Worm (Caenorhabditis elegans) whole organism, L3 larva: ENCODE data around the gene tin-9.1.

Source experiments
- R02D3.7 ChIP-seq: fragments of 150-350 bp; optimal IDR thresholded peaks from 2 replicates; lab custom pipeline; 2014; ENCODE audit warnings: missing biosample characterization, missing genetic modification characterization
- ZK546.5 ChIP-seq: sonication (generic microtip); optimal IDR thresholded peaks from 2 replicates; lab custom pipeline; 2017; ENCODE audit warnings: missing biosample characterization, missing genetic modification characterization
- aly-2 ChIP-seq: fragments of 150-350 bp; optimal IDR thresholded peaks from 2 replicates; lab custom pipeline; 2014; ENCODE audit warnings: missing biosample characterization, missing genetic modification characterization
- ama-1 ChIP-seq: fragments of 150-350 bp; optimal IDR thresholded peaks from 2 replicates; lab custom pipeline; 2018
- ceh-16 ChIP-seq: sonication (generic microtip); optimal IDR thresholded peaks from 2 replicates; lab custom pipeline; 2017; ENCODE audit warnings: missing biosample characterization, missing genetic modification characterization
- ceh-28 ChIP-seq: fragments of 150-350 bp; optimal IDR thresholded peaks from 2 replicates; lab custom pipeline; 2014; ENCODE audit warnings: missing biosample characterization, missing genetic modification reagents, missing genetic modification characterization
- ceh-82 ChIP-seq: fragments of 150-350 bp; optimal IDR thresholded peaks from 2 replicates; lab custom pipeline; 2014; ENCODE audit warnings: missing biosample characterization, missing genetic modification characterization
- ceh-9 ChIP-seq: sonication (generic microtip); optimal IDR thresholded peaks from 2 replicates; lab custom pipeline; 2018; ENCODE audit warnings: missing biosample characterization, missing genetic modification characterization
- egl-27 ChIP-seq: sonication (generic microtip); optimal IDR thresholded peaks from 4 replicates; lab custom pipeline; 2017; ENCODE audit warnings: missing biosample characterization, missing genetic modification reagents, missing genetic modification characterization
- egl-5 ChIP-seq: fragments of 150-350 bp; optimal IDR thresholded peaks from 2 replicates; lab custom pipeline; 2017; ENCODE audit warnings: missing biosample characterization, missing genetic modification reagents, missing genetic modification characterization, inconsistent platforms
- elt-1 ChIP-seq: fragments of 150-350 bp; optimal IDR thresholded peaks from 2 replicates; lab custom pipeline; 2014; ENCODE audit warnings: missing biosample characterization, missing genetic modification characterization
- elt-2 ChIP-seq: sonication (generic microtip); optimal IDR thresholded peaks from 2 replicates; lab custom pipeline; 2016; ENCODE audit warnings: missing genetic modification reagents, mild to moderate bottlenecking, missing genetic modification characterization, missing compliant biosample characterization
- elt-3 ChIP-seq, 3 experiments: fragments of 150-350 bp in 1 of 3; sonication (generic microtip) in 2 of 3; optimal IDR thresholded peaks; 2 replicates in 2 of 3; 4 replicates in 1 of 3; lab custom pipeline; 2014 to 2017; ENCODE audit warnings: missing biosample characterization in 3 of 3, missing genetic modification characterization in 3 of 3
- eor-1 ChIP-seq, 2 experiments: fragments of 150-350 bp; optimal IDR thresholded peaks; 2 replicates each; lab custom pipeline; 2014 to 2018; ENCODE audit warnings: missing biosample characterization in 2 of 2, missing genetic modification characterization in 2 of 2
- fkh-10 ChIP-seq: sonication (generic microtip); optimal IDR thresholded peaks from 2 replicates; lab custom pipeline; 2017; ENCODE audit warnings: missing biosample characterization, missing genetic modification reagents, missing genetic modification characterization
- fos-1 ChIP-seq: fragments of 150-350 bp; optimal IDR thresholded peaks from 2 replicates; lab custom pipeline; 2014; ENCODE audit warnings: missing biosample characterization, missing genetic modification characterization
- jun-1 ChIP-seq: fragments of 150-350 bp; optimal IDR thresholded peaks from 2 replicates; lab custom pipeline; 2014; ENCODE audit warnings: missing biosample characterization, missing genetic modification reagents, missing genetic modification characterization
- lin-15B ChIP-seq: fragments of 150-350 bp; optimal IDR thresholded peaks from 2 replicates; lab custom pipeline; 2014; ENCODE audit warnings: missing biosample characterization, missing genetic modification characterization
- lin-39 ChIP-seq: fragments of 150-350 bp; optimal IDR thresholded peaks from 2 replicates; lab custom pipeline; 2018; ENCODE audit warnings: missing biosample characterization, missing genetic modification reagents, missing genetic modification characterization
- lsy-12 ChIP-seq: sonication (generic microtip); optimal IDR thresholded peaks from 2 replicates; lab custom pipeline; 2016; ENCODE audit warnings: mild to moderate bottlenecking, missing genetic modification characterization, missing compliant biosample characterization
- mdl-1 ChIP-seq: fragments of 150-350 bp; optimal IDR thresholded peaks from 2 replicates; lab custom pipeline; 2014; ENCODE audit warnings: missing biosample characterization, missing genetic modification characterization
- mml-1 ChIP-seq: fragments of 150-350 bp; sonication (generic microtip); optimal IDR thresholded peaks from 3 replicates; lab custom pipeline; 2014; ENCODE audit warnings: missing biosample characterization, missing genetic modification characterization
- nfya-1 ChIP-seq: sonication (generic microtip); optimal IDR thresholded peaks from 2 replicates; lab custom pipeline; 2017; ENCODE audit warnings: missing genetic modification characterization, mild to moderate bottlenecking, missing compliant biosample characterization, antibody characterized with exemption, moderate library complexity; ENCODE audit not compliant: insufficient read depth
- nhr-11 ChIP-seq: fragments of 150-350 bp; optimal IDR thresholded peaks from 2 replicates; lab custom pipeline; 2014; ENCODE audit warnings: missing biosample characterization, missing genetic modification characterization
- nhr-12 ChIP-seq: fragments of 150-350 bp; optimal IDR thresholded peaks from 2 replicates; lab custom pipeline; 2014; ENCODE audit warnings: missing biosample characterization, missing genetic modification characterization
- nhr-23 ChIP-seq: fragments of 150-350 bp; optimal IDR thresholded peaks from 2 replicates; lab custom pipeline; 2014; ENCODE audit warnings: missing biosample characterization, missing genetic modification reagents, missing genetic modification characterization
- nhr-237 ChIP-seq: fragments of 150-350 bp; optimal IDR thresholded peaks from 2 replicates; lab custom pipeline; 2014; ENCODE audit warnings: missing biosample characterization, missing genetic modification characterization
- nhr-25 ChIP-seq: sonication (generic microtip); optimal IDR thresholded peaks from 2 replicates; lab custom pipeline; 2017; ENCODE audit warnings: missing biosample characterization, missing genetic modification characterization
- nhr-43 ChIP-seq: sonication (generic microtip); optimal IDR thresholded peaks from 2 replicates; lab custom pipeline; 2016; ENCODE audit warnings: mild to moderate bottlenecking, missing genetic modification characterization, missing compliant biosample characterization; ENCODE audit not compliant: poor library complexity, severe bottlenecking
- nhr-67 ChIP-seq: fragments of 150-350 bp; optimal IDR thresholded peaks from 2 replicates; lab custom pipeline; 2014; ENCODE audit warnings: missing biosample characterization, missing genetic modification characterization
- nhr-76 ChIP-seq: fragments of 150-350 bp; sonication (generic microtip); optimal IDR thresholded peaks from 5 replicates; lab custom pipeline; 2014; ENCODE audit warnings: missing biosample characterization, missing genetic modification characterization
- pha-4 ChIP-seq: fragments of 150-350 bp; optimal IDR thresholded peaks from 2 replicates; lab custom pipeline; 2014; ENCODE audit warnings: missing biosample characterization, missing genetic modification reagents, missing genetic modification characterization
- pqm-1 ChIP-seq: fragments of 150-350 bp; optimal IDR thresholded peaks from 2 replicates; lab custom pipeline; 2017; ENCODE audit warnings: missing biosample characterization, missing genetic modification characterization, inconsistent platforms
- sea-2 ChIP-seq: fragments of 150-350 bp; sonication (generic microtip); optimal IDR thresholded peaks from 4 replicates; lab custom pipeline; 2014; ENCODE audit warnings: missing biosample characterization, missing genetic modification reagents, missing genetic modification characterization
- skn-1 ChIP-seq: fragments of 150-350 bp; optimal IDR thresholded peaks from 2 replicates; lab custom pipeline; 2014; ENCODE audit warnings: missing biosample characterization, missing genetic modification characterization
- snpc-4 ChIP-seq: fragments of 150-350 bp; optimal IDR thresholded peaks from 2 replicates; lab custom pipeline; 2014; ENCODE audit warnings: missing biosample characterization, missing genetic modification characterization
- tbx-2 ChIP-seq: sonication (generic microtip); optimal IDR thresholded peaks from 2 replicates; lab custom pipeline; 2016; ENCODE audit warnings: mild to moderate bottlenecking, missing genetic modification characterization, missing compliant biosample characterization
- unc-39 ChIP-seq: sonication (generic microtip); optimal IDR thresholded peaks from 4 replicates; lab custom pipeline; 2017; ENCODE audit warnings: missing biosample characterization, missing genetic modification characterization
- unc-62 ChIP-seq: fragments of 150-350 bp; sonication (generic microtip); optimal IDR thresholded peaks from 4 replicates; lab custom pipeline; 2014; ENCODE audit warnings: missing biosample characterization, missing genetic modification reagents, missing genetic modification characterization
- zag-1 ChIP-seq: fragments of 150-350 bp; optimal IDR thresholded peaks from 2 replicates; lab custom pipeline; 2014; ENCODE audit warnings: missing biosample characterization, missing genetic modification characterization
- ztf-11 ChIP-seq: fragments of 150-350 bp; optimal IDR thresholded peaks from 2 replicates; lab custom pipeline; 2014; ENCODE audit warnings: missing biosample characterization, missing genetic modification characterization
- ztf-4 ChIP-seq: fragments of 150-350 bp; optimal IDR thresholded peaks from 2 replicates; lab custom pipeline; 2014; ENCODE audit warnings: missing biosample characterization, missing genetic modification characterization

The tin-9.1 gene

DNA sequence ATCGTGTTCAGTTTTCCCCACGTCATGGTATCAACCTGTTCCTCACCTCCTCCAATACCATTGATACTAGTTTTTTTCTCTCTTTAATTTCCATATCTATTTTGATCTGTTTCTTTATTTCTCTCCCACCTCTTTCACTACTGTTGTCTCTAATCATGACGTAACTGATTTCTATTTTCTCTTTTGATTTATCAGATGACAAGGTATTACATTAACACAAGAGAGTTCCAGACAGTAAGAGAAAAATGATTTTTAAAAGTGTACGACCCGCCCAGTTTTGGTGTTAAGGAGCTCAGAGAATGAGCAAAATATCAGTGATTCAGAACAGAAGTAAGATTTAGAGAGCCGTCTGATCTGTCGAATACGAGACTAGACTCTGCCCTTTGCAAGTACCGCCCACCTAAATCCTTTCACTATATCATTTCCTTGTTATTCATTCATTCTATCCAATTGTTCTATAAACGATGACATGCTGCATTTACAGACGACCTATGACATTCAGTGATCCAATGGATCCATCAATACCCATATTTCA lies 5.3 kb upstream of the tin-9.1 start, which contains the start of gene nhr-105:
TSS of gene nhr-105 (plus strand) at position 485 of the 535 bp plus-strand sequence.
- TF ChIP-seq unc-39 (no peak), sea-2 (GFP tag; lab: Kevin White, UChicago) (no peak), zag-1 (tag; lab: Kevin White, UChicago) (no peak), jun-1 (tag; lab: Kevin White, UChicago) (peak; percentile 59), nhr-23 (tag; lab: Kevin White, UChicago) (peak; percentile 74), mdl-1 (tag; lab: Kevin White, UChicago) (no peak), lsy-12 (peak; percentile 44), elt-2 (peak; percentile 86), nhr-76 (tag; lab: Kevin White, UChicago) (no peak), lin-15B (no peak), nhr-67 (no peak), fkh-10 (peak; percentile 11), ztf-11 (tag; lab: Kevin White, UChicago) (no peak), elt-3 (tag; optimal IDR thresholded peaks at IDR 0.05; lab: Kevin White, UChicago) (peak in 1 of 3 experiments; percentile 2), ceh-28 (tag; lab: Kevin White, UChicago) (peak; percentile 70), snpc-4 (tag; lab: Kevin White, UChicago) (peak; percentile 45), tbx-2 (no peak), unc-62 (GFP tag; lab: Kevin White, UChicago) (peak; percentile 46), nhr-11 (tag; lab: Kevin White, UChicago) (no peak), skn-1 (tag; lab: Kevin White, UChicago) (no peak), nhr-43 (tag; lab: Kevin White, UChicago) (peak; percentile 55), R02D3.7 (tag; lab: Kevin White, UChicago) (no peak), ceh-9 (tag; lab: Kevin White, UChicago) (no peak), nhr-25 (tag; lab: Kevin White, UChicago) (peak; percentile 67), pqm-1 (peak; percentile 86), nhr-237 (tag; lab: Kevin White, UChicago) (no peak), ztf-4 (no peak), lin-39 (no peak), ama-1 (lab: Kevin White, UChicago) (peak; percentile 71), nhr-12 (tag; lab: Kevin White, UChicago) (no peak), egl-27 (peak; percentile 65), ZK546.5 (tag; lab: Kevin White, UChicago) (no peak), aly-2 (tag; lab: Kevin White, UChicago) (no peak), nfya-1 (tag; lab: Kevin White, UChicago) (peak; percentile 39), eor-1 (tag; optimal IDR thresholded peaks at IDR 0.05; lab: Kevin White, UChicago) (no peak), pha-4 (tag; lab: Kevin White, UChicago) (peak; percentile 40), ceh-82 (tag; lab: Kevin White, UChicago) (no peak), ceh-16 (no peak), fos-1 (tag; lab: Kevin White, UChicago) (no peak)

DNA sequence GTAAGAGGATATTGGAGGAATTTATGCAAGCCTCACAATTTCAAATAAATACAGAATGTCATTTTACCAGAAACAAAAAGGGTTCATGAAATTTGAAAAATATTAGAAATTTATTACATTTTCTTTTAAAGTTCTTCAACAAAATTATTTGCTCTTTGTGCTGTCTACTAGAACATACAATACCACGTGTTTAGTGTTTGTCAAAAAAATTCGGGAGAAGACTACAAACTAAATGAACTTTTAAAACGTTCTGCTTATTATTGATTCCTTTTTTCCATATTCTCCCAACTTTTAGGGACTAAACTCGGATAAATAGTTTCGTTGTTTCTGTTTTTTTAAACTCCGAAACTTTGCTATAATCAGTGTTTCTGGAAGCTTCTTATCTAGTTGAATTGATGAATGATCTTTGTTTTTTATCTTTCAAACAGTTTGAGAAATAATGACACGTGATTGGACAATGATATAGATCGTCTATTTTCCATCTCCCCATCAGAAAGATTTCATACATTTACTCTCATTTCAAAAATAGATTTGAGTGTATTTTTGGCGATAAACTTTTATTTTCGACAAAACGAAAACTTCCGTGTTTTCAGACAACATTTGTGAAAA lies 4.3 kb upstream of the tin-9.1 start:
- TF ChIP-seq mdl-1 (tag; lab: Kevin White, UChicago) (no peak), nhr-25 (tag; lab: Kevin White, UChicago) (no peak), nfya-1 (tag; lab: Kevin White, UChicago) (no peak), pqm-1 (peak; percentile 19), fkh-10 (no peak), nhr-43 (tag; lab: Kevin White, UChicago) (no peak), tbx-2 (no peak), nhr-67 (no peak), skn-1 (tag; lab: Kevin White, UChicago) (no peak), ceh-16 (no peak), nhr-76 (tag; lab: Kevin White, UChicago) (no peak), nhr-23 (tag; lab: Kevin White, UChicago) (peak; percentile 50), nhr-11 (tag; lab: Kevin White, UChicago) (no peak), sea-2 (GFP tag; lab: Kevin White, UChicago) (no peak), lin-15B (no peak), ceh-28 (tag; lab: Kevin White, UChicago) (no peak), elt-2 (peak; percentile 59), ceh-82 (tag; lab: Kevin White, UChicago) (no peak), elt-1 (tag; lab: Kevin White, UChicago) (no peak), egl-5 (tag; lab: Kevin White, UChicago) (no peak), mml-1 (tag; lab: Kevin White, UChicago) (no peak), nhr-237 (tag; lab: Kevin White, UChicago) (no peak), pha-4 (tag; lab: Kevin White, UChicago) (peak; percentile 54), lsy-12 (peak; percentile 41), unc-62 (GFP tag; lab: Kevin White, UChicago) (no peak), R02D3.7 (tag; lab: Kevin White, UChicago) (no peak), ama-1 (lab: Kevin White, UChicago) (no peak), ztf-4 (no peak)
